Fruit fly (Drosophila melanogaster) whole organism, pupa: ENCODE data around the gene Tsf1.

ENCODE experiments used
- CG10348 ChIP-seq: fragments of 200-800 bp; sonication (Bioruptor generic); IDR thresholded peaks from 2 replicates; pipeline ENCODE4 v1.3.6; 2022; ENCODE audit warnings: missing biosample characterization, missing genetic modification characterization
- CG12605 ChIP-seq: fragments of 200-800 bp; sonication (Bioruptor generic); IDR thresholded peaks from 2 replicates; pipeline ENCODE4 v1.3.6; 2022; ENCODE audit warnings: missing biosample characterization, missing genetic modification characterization
- CG13204 ChIP-seq: fragments of 200-800 bp; sonication (Bioruptor generic); optimal IDR thresholded peaks from 2 replicates; lab custom pipeline; 2018; ENCODE audit warnings: missing biosample characterization, mild to moderate bottlenecking, missing genetic modification characterization, moderate library complexity
- CG14655 ChIP-seq: fragments of 200-800 bp; sonication (Bioruptor generic); optimal IDR thresholded peaks from 3 replicates; lab custom pipeline; 2017; ENCODE audit warnings: mild to moderate bottlenecking, missing biosample characterization, missing genetic modification reagents, missing genetic modification characterization
- CG15710 ChIP-seq: fragments of 200-800 bp; sonication (Bioruptor generic); optimal IDR thresholded peaks from 2 replicates; lab custom pipeline; 2018; ENCODE audit warnings: missing biosample characterization, mild to moderate bottlenecking, missing genetic modification characterization, moderate library complexity
- CG17806 ChIP-seq: fragments of 200-800 bp; sonication (Bioruptor generic); optimal IDR thresholded peaks from 2 replicates; lab custom pipeline; 2018; ENCODE audit warnings: missing biosample characterization, mild to moderate bottlenecking, missing genetic modification characterization, moderate library complexity
- CG32121 ChIP-seq: fragments of 200-800 bp; sonication (Bioruptor generic); IDR thresholded peaks from 2 replicates; pipeline ENCODE4 v1.3.6; 2022; ENCODE audit warnings: missing biosample characterization, missing genetic modification characterization
- CG34367 ChIP-seq: fragments of 200-800 bp; sonication (Bioruptor generic); optimal IDR thresholded peaks from 2 replicates; lab custom pipeline; 2018; ENCODE audit warnings: missing biosample characterization, mild to moderate bottlenecking, missing genetic modification characterization
- CG4496 ChIP-seq: fragments of 200-800 bp; sonication (Bioruptor generic); IDR thresholded peaks from 3 replicates; pipeline ENCODE4 v1.3.6; 2022; ENCODE audit warnings: missing biosample characterization, missing genetic modification characterization
- CG8159 ChIP-seq: fragments of 200-800 bp; sonication (Bioruptor generic); optimal IDR thresholded peaks from 3 replicates; lab custom pipeline; 2018; ENCODE audit warnings: missing biosample characterization, mild to moderate bottlenecking, missing genetic modification characterization, moderate library complexity
- CG8301 ChIP-seq: fragments of 200-800 bp; sonication (Bioruptor generic); optimal IDR thresholded peaks from 2 replicates; lab custom pipeline; 2018; ENCODE audit warnings: missing biosample characterization, mild to moderate bottlenecking, missing genetic modification characterization
- CG9948 ChIP-seq: fragments of 200-800 bp; sonication (Bioruptor generic); optimal IDR thresholded peaks from 2 replicates; lab custom pipeline; 2018; ENCODE audit warnings: missing biosample characterization, mild to moderate bottlenecking, missing genetic modification characterization, moderate library complexity
- D1 ChIP-seq: fragments of 200-800 bp; sonication (Bioruptor generic); optimal IDR thresholded peaks from 2 replicates; lab custom pipeline; 2018; ENCODE audit warnings: missing biosample characterization, mild to moderate bottlenecking, missing genetic modification characterization, moderate library complexity
- EcR ChIP-seq: fragments of 200-800 bp; sonication (Bioruptor generic); optimal IDR thresholded peaks from 3 replicates; lab custom pipeline; 2019; ENCODE audit warnings: missing biosample characterization, missing genetic modification characterization, mild to moderate bottlenecking, moderate library complexity, missing genetic modification reagents
- Ets98B ChIP-seq: fragments of 200-800 bp; sonication (Bioruptor generic); IDR thresholded peaks from 2 replicates; pipeline ENCODE4 v1.3.6; 2022; ENCODE audit warnings: missing biosample characterization, missing genetic modification characterization
- Pif1A ChIP-seq: fragments of 200-800 bp; sonication (Bioruptor generic); optimal IDR thresholded peaks from 3 replicates; lab custom pipeline; 2016; ENCODE audit warnings: missing biosample characterization, missing genetic modification characterization
- Pif1B ChIP-seq: fragments of 200-800 bp; sonication (Bioruptor generic); optimal IDR thresholded peaks from 3 replicates; lab custom pipeline; 2016; ENCODE audit warnings: missing biosample characterization, missing genetic modification characterization
- Snoo ChIP-seq: fragments of 200-800 bp; sonication (Bioruptor generic); optimal IDR thresholded peaks from 3 replicates; lab custom pipeline; 2017; ENCODE audit warnings: missing biosample characterization, mild to moderate bottlenecking, missing genetic modification characterization, inconsistent platforms
- fd96Ca ChIP-seq: fragments of 200-800 bp; sonication (Bioruptor generic); IDR thresholded peaks from 3 replicates; pipeline ENCODE4 v1.3.6; 2022; ENCODE audit warnings: missing biosample characterization, missing genetic modification characterization
- gl ChIP-seq: fragments of 200-800 bp; sonication (Bioruptor generic); optimal IDR thresholded peaks from 2 replicates; lab custom pipeline; 2018; ENCODE audit warnings: missing biosample characterization, mild to moderate bottlenecking, missing genetic modification characterization
- rn ChIP-seq: fragments of 200-800 bp; sonication (Bioruptor generic); IDR thresholded peaks from 2 replicates; pipeline ENCODE4 v1.3.6; 2022; ENCODE audit warnings: missing biosample characterization, missing genetic modification characterization

Tsf1 gene

dm6 chrX:18406593-18407393, 19.9 kb downstream of the Tsf1 start:
- TF ChIP-seq rn (GFP tag; lab: Robert Waterston, UW) (no peak), CG10348 (GFP tag; lab: Robert Waterston, UW) (no peak), CG32121 (0 out of 2 replicates have a peak, but pooled peaks have one; percentile 12), Ets98B (GFP tag; lab: Robert Waterston, UW) (peak; percentile 33; the same call in 1 of the 2 replicates), CG13204 (no peak), CG12605 (GFP tag; lab: Robert Waterston, UW) (no peak)

dm6 chrX:18407394-18407721, 20.5 kb downstream of the Tsf1 start:
- TF ChIP-seq CG15710 (tag; lab: Kevin White, UChicago) (peak; percentile 30), Pif1A (GFP tag; lab: Kevin White, UChicago) (no peak), Snoo (tag; lab: Kevin White, UChicago) (no peak), CG4496 (GFP tag; lab: Robert Waterston, UW) (peak; percentile 37; the same call in 1 of the 3 replicates), CG8159 (tag; lab: Kevin White, UChicago) (peak; percentile 5), CG8301 (tag; lab: Kevin White, UChicago) (peak; percentile 32), gl (tag; lab: Kevin White, UChicago) (no peak), Ets98B (GFP tag; lab: Robert Waterston, UW) (peak; percentile 26), CG17806 (tag; lab: Kevin White, UChicago) (no peak), Pif1B (GFP tag; lab: Kevin White, UChicago) (no peak), EcR (GFP tag; lab: Kevin White, UChicago) (no peak), rn (GFP tag; lab: Robert Waterston, UW) (no peak), CG9948 (peak; percentile 26), CG14655 (GFP tag; lab: Kevin White, UChicago) (no peak), CG13204 (no peak), CG34367 (tag; lab: Kevin White, UChicago) (peak; percentile 11), CG12605 (GFP tag; lab: Robert Waterston, UW) (peak; percentile 37; the same call in 1 of the 2 replicates), D1 (no peak), CG32121 (no peak; the same call in 1 of the 2 replicates), CG10348 (GFP tag; lab: Robert Waterston, UW) (no peak)

dm6 chrX:18409449-18409848, 22.6 kb downstream of the Tsf1 start:
- TF ChIP-seq fd96Ca (GFP tag; lab: Robert Waterston, UW) (no peak), rn (GFP tag; lab: Robert Waterston, UW) (no peak), Snoo (tag; lab: Kevin White, UChicago) (no peak), CG34367 (tag; lab: Kevin White, UChicago) (no peak), CG13204 (no peak), CG32121 (no peak)

- TF ChIP-seq CG9948 (no peak), EcR (GFP tag; lab: Kevin White, UChicago) (no peak), CG4496 (GFP tag; lab: Robert Waterston, UW) (peak; percentile 13; the same call in 1 of the 3 replicates), rn (GFP tag; lab: Robert Waterston, UW) (no peak), CG12605 (GFP tag; lab: Robert Waterston, UW) (peak; percentile 39; the same call in 1 of the 2 replicates)
These were observed 23.1 kb downstream of the Tsf1 start, which contains the start of gene Nt5b for dm6 chrX:18409938-18410337. Nt5b (minus strand) TSS chrX:18410144.

DNA sequence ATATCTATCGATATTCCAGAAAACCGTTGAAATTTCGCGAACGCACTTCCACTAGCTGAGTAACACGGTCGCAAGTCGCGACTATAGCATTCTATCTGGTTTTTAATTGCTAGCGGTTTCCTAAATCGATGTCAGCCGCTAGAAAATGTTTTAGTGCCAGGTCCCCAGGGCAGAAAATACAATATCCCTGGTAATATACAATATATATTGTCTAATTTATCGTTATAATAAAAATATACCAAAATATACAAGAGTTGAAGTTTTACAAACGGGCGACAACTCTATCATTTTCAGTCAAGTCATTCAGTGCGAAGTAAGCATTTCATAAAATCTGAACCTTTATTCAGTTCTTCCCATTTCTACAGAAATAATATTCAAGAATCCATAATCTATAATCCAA, 28.2 kb downstream of the Tsf1 start, which contains the start of gene CG15056:
TSS of gene CG15056 (plus strand) at position 301 of the 400 bp plus-strand sequence.
- TF ChIP-seq fd96Ca (GFP tag; lab: Robert Waterston, UW), result no peak
- TF ChIP-seq CG12605 (GFP tag; lab: Robert Waterston, UW), result no peak
- TF ChIP-seq gl (tag; lab: Kevin White, UChicago), result no peak
- no peak for TF ChIP-seq CG8301 (tag; lab: Kevin White, UChicago)
- no peak for TF ChIP-seq CG15710 (tag; lab: Kevin White, UChicago)
- TF ChIP-seq CG32121, result no peak
- TF ChIP-seq Pif1B (GFP tag; lab: Kevin White, UChicago), result no peak
- no peak for TF ChIP-seq Pif1A (GFP tag; lab: Kevin White, UChicago)
- no peak for TF ChIP-seq CG4496 (GFP tag; lab: Robert Waterston, UW)

- peak; percentile 53; the same call in 2 of the 3 replicates for TF ChIP-seq CG4496 (GFP tag; lab: Robert Waterston, UW)
- TF ChIP-seq CG12605 (GFP tag; lab: Robert Waterston, UW), result peak; percentile 29; the same call in 1 of the 2 replicates
- TF ChIP-seq Pif1B (GFP tag; lab: Kevin White, UChicago), result no peak
- peak; percentile 43; the same call in 1 of the 2 replicates for TF ChIP-seq Ets98B (GFP tag; lab: Robert Waterston, UW)
- peak; percentile 52; the same call in 1 of the 2 replicates for TF ChIP-seq CG32121
These were observed 35.2 kb downstream of the Tsf1 start, which contains the start of gene CG42323 for dm6 chrX:18422112-18422511. CG42323 (plus strand) TSS chrX:18422413.
